Worm (Caenorhabditis elegans): ENCODE measurements around the gene mdt-11.

Gene mdt-11

DNA sequence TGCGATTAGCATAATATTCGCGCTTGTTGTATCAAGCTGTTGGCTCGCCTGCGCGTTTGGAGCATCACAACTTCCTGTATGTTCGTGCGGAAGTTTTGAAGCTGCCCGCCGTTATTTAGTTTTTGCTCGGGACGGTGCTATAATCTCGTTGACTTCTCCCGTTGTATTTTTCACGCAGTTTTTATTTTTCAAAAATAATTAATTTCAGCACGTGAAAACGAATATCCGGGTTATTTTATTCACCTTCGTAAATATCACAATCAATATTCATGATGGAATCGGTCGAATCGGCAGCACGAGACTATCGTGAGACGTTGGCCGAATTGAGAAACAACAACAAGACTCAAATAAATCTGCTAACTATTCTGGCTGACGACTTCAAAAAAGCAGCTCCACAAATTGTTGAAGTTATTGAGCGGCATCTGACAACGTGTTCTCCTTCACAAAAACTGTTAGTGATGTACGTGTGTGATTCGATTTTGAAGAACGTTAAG is 4.2 kb downstream of the mdt-11 start (continued):
- TF ChIP-seq zfh-2 (GFP tag; conservative IDR thresholded peaks at IDR 0.05) (no peak), gei-17 (GFP tag; optimal IDR thresholded peaks at IDR 0.05) (peak; percentile 7), mcd-1 (GFP tag; IDR thresholded peaks at IDR 0.05) (peak; percentile 50; the same call in 1 of the 2 replicates), F39B2.1 (GFP tag; IDR thresholded peaks at IDR 0.05) (0 out of 2 replicates have a peak, but pooled peaks have one; percentile 58), B0035.1 (tag; optimal IDR thresholded peaks at IDR 0.05) (peak; percentile 68), pha-4 (tag; optimal IDR thresholded peaks at IDR 0.05) (peak; percentile 2), tbx-9 (tag; optimal IDR thresholded peaks at IDR 0.05; ENCODE audit: borderline replicate concordance) (peak; percentile 63), B0336.3 (GFP tag; IDR thresholded peaks at IDR 0.05) (no peak; the same call in none of the 2 replicates), ekl-4 (GFP tag; IDR thresholded peaks at IDR 0.05) (peak; percentile 51; the same call in 1 of the 2 replicates), hlh-26 (GFP tag; conservative IDR thresholded peaks at IDR 0.05) (no peak), F52B5.7 (tag; optimal IDR thresholded peaks at IDR 0.05) (peak; percentile 64), lir-1 (GFP tag; conservative IDR thresholded peaks at IDR 0.05) (peak; percentile 55; the same call in 1 of the 2 replicates), hmg-1.2 (GFP tag; IDR thresholded peaks at IDR 0.05) (peak; percentile 27; the same call in 1 of the 2 replicates), T07F8.4 (tag; optimal IDR thresholded peaks at IDR 0.05) (peak; percentile 5), dox-1 (GFP tag; IDR thresholded peaks at IDR 0.05) (peak; percentile 66), aptf-3 (GFP tag; IDR thresholded peaks at IDR 0.05) (no peak), athp-1 (tag; optimal IDR thresholded peaks at IDR 0.05) (peak; percentile 48), ama-1 (optimal IDR thresholded peaks at IDR 0.05) (peak; percentile 90), ama-1 (GFP tag; optimal IDR thresholded peaks at IDR 0.05) (peak in 1 of 2 experiments; percentile 39), hsf-1 (GFP tag; IDR thresholded peaks at IDR 0.05) (no peak; the same call in 1 of the 2 replicates), lin-35 (GFP tag; optimal IDR thresholded peaks at IDR 0.05) (peak in 1 of 3 experiments; percentile 20), egl-44 (GFP tag; IDR thresholded peaks at IDR 0.05) (no peak; the same call in 1 of the 2 replicates), repo-1 (tag; optimal IDR thresholded peaks at IDR 0.05) (peak; percentile 62), Y53G8AR.9 (GFP tag; conservative IDR thresholded peaks at IDR 0.05) (0 out of 2 replicates have a peak, but pooled peaks have one; percentile 75), ztf-26 (tag; optimal IDR thresholded peaks at IDR 0.05) (peak; percentile 66), mel-28 (tag; optimal IDR thresholded peaks at IDR 0.05; ENCODE audit: borderline replicate concordance) (peak; percentile 37), rcor-1 (GFP tag; IDR thresholded peaks at IDR 0.05) (peak; percentile 57), ceh-79 (tag; optimal IDR thresholded peaks at IDR 0.05) (no peak), Y95B8A.8 (GFP tag; IDR thresholded peaks at IDR 0.05) (peak; percentile 84), lsl-1 (GFP tag; optimal IDR thresholded peaks at IDR 0.05) (peak; percentile 14), zim-3 (tag; optimal IDR thresholded peaks at IDR 0.05) (peak; percentile 35), unc-130 (GFP tag; optimal IDR thresholded peaks at IDR 0.05) (no peak), tlf-1 (GFP tag; optimal IDR thresholded peaks at IDR 0.05) (peak; percentile 67), nfyb-1 (GFP tag; IDR thresholded peaks at IDR 0.05) (0 out of 2 replicates have a peak, but pooled peaks have one; percentile 65), chd-7 (tag; optimal IDR thresholded peaks at IDR 0.05) (peak; percentile 27), ceh-40 (GFP tag; IDR thresholded peaks at IDR 0.05) (0 out of 2 replicates have a peak, but pooled peaks have one; percentile 16), hmg-20 (GFP tag; IDR thresholded peaks at IDR 0.05) (0 out of 2 replicates have a peak, but pooled peaks have one; percentile 5), F33H1.4 (GFP tag; IDR thresholded peaks at IDR 0.05) (peak; percentile 36; the same call in 1 of the 2 replicates), lin-40 (tag; optimal IDR thresholded peaks at IDR 0.05) (peak; percentile 28), nhr-120 (GFP tag; IDR thresholded peaks at IDR 0.05) (0 out of 2 replicates have a peak, but pooled peaks have one; percentile 4)
